Fruit fly (Drosophila melanogaster) whole organism, embryonic: Measurements from ENCODE around the gene ast.

Source experiments
- ATbp ChIP-seq: fragments of 200-800 bp; sonication (Bioruptor generic); optimal IDR thresholded peaks from 2 replicates; lab custom pipeline; 2017; ENCODE audit warnings: missing biosample characterization, mild to moderate bottlenecking, missing genetic modification characterization, missing genetic modification reagents
- Ada2b ChIP-seq: fragments of 200-800 bp; sonication (Bioruptor generic); IDR thresholded peaks from 2 replicates; pipeline ENCODE4 v1.3.6; 2022; ENCODE audit warnings: missing biosample characterization, missing genetic modification characterization
- Adf1 ChIP-seq: fragments of 200-800 bp; sonication (Bioruptor generic); IDR thresholded peaks from 2 replicates; pipeline ENCODE4 v1.3.6; 2022; ENCODE audit warnings: missing biosample characterization, missing genetic modification characterization
- Atf-2 ChIP-seq: fragments of 200-800 bp; sonication (Bioruptor generic); optimal IDR thresholded peaks from 2 replicates; lab custom pipeline; 2016; ENCODE audit warnings: missing biosample characterization, missing genetic modification characterization
- CG10543 ChIP-seq: fragments of 200-800 bp; sonication (Bioruptor generic); optimal IDR thresholded peaks from 3 replicates; lab custom pipeline; 2017; ENCODE audit warnings: missing biosample characterization, mild to moderate bottlenecking, missing genetic modification characterization, moderate library complexity
- CG11456 ChIP-seq: fragments of 200-800 bp; sonication (Bioruptor generic); IDR thresholded peaks from 3 replicates; pipeline ENCODE4 v1.3.6; 2022; ENCODE audit warnings: missing biosample characterization, missing genetic modification characterization
- CG12236 ChIP-seq: fragments of 200-800 bp; sonication (Bioruptor generic); optimal IDR thresholded peaks from 2 replicates; lab custom pipeline; 2016; ENCODE audit warnings: missing biosample characterization, missing genetic modification characterization
- CG1233 ChIP-seq: fragments of 200-800 bp; sonication (Bioruptor generic); optimal IDR thresholded peaks from 4 replicates; lab custom pipeline; 2018; ENCODE audit warnings: missing biosample characterization, mild to moderate bottlenecking, missing genetic modification characterization
- CG13287 ChIP-seq: fragments of 200-800 bp; sonication (Bioruptor generic); IDR thresholded peaks from 2 replicates; pipeline ENCODE4 v1.3.6; 2022; ENCODE audit warnings: missing biosample characterization, missing genetic modification characterization; ENCODE audit not compliant: partially characterized antibody
- CG14710 ChIP-seq: fragments of 200-800 bp; sonication (Bioruptor generic); optimal IDR thresholded peaks from 3 replicates; lab custom pipeline; 2019; ENCODE audit warnings: missing biosample characterization, mild to moderate bottlenecking, missing genetic modification characterization, moderate library complexity
- CG16813 ChIP-seq: fragments of 200-800 bp; sonication (Bioruptor generic); IDR thresholded peaks from 3 replicates; pipeline ENCODE4 v1.3.6; 2022; ENCODE audit warnings: missing biosample characterization, missing genetic modification characterization; ENCODE audit not compliant: partially characterized antibody
- CG16863 ChIP-seq: fragments of 200-800 bp; sonication (Bioruptor generic); optimal IDR thresholded peaks from 3 replicates; lab custom pipeline; 2016; ENCODE audit warnings: missing biosample characterization, missing genetic modification characterization
- CG30403 ChIP-seq: fragments of 200-800 bp; sonication (Bioruptor generic); optimal IDR thresholded peaks from 3 replicates; lab custom pipeline; 2016; ENCODE audit warnings: missing biosample characterization, missing genetic modification characterization
- CG32532 ChIP-seq: fragments of 200-800 bp; sonication (Bioruptor generic); IDR thresholded peaks from 2 replicates; pipeline ENCODE4 v1.3.6; 2022; ENCODE audit warnings: missing biosample characterization, missing genetic modification characterization
- CG3995 ChIP-seq: fragments of 200-800 bp; sonication (Bioruptor generic); optimal IDR thresholded peaks from 3 replicates; lab custom pipeline; 2016; ENCODE audit warnings: missing biosample characterization, missing genetic modification characterization
- CG42726 ChIP-seq: fragments of 200-800 bp; sonication (Bioruptor generic); IDR thresholded peaks from 2 replicates; pipeline ENCODE4 v1.3.6; 2022; ENCODE audit warnings: missing biosample characterization, missing genetic modification characterization; ENCODE audit not compliant: partially characterized antibody
- CG6175 ChIP-seq: fragments of 200-800 bp; sonication (Bioruptor generic); IDR thresholded peaks from 3 replicates; pipeline ENCODE4 v1.3.6; 2022; ENCODE audit warnings: missing biosample characterization, missing genetic modification characterization
- CG6813 ChIP-seq: fragments of 200-800 bp; sonication (Bioruptor generic); optimal IDR thresholded peaks from 2 replicates; lab custom pipeline; 2017; ENCODE audit warnings: missing biosample characterization, missing genetic modification characterization, mild to moderate bottlenecking, moderate library complexity, missing genetic modification reagents
- CG8359 ChIP-seq: fragments of 200-800 bp; sonication (Bioruptor generic); optimal IDR thresholded peaks from 2 replicates; lab custom pipeline; 2017; ENCODE audit warnings: missing biosample characterization, mild to moderate bottlenecking, missing genetic modification characterization, borderline replicate concordance
- CG9932 ChIP-seq: fragments of 200-800 bp; sonication (Bioruptor generic); IDR thresholded peaks from 2 replicates; pipeline ENCODE4 v1.3.6; 2022; ENCODE audit warnings: missing biosample characterization, missing genetic modification characterization
- CTCF ChIP-seq: fragments of 200-800 bp; sonication (Bioruptor generic); optimal IDR thresholded peaks from 2 replicates; lab custom pipeline; 2017; ENCODE audit warnings: missing biosample characterization, mild to moderate bottlenecking, missing genetic modification characterization, moderate library complexity
- Deaf1 ChIP-seq: fragments of 200-800 bp; optimal IDR thresholded peaks from 3 replicates; lab custom pipeline; 2019; ENCODE audit warnings: missing biosample characterization, mild to moderate bottlenecking, missing genetic modification characterization, moderate library complexity
- Dll ChIP-seq: fragments of 200-800 bp; sonication (Bioruptor generic); IDR thresholded peaks from 4 replicates; pipeline ENCODE4 v1.3.6; 2022; ENCODE audit warnings: missing biosample characterization, missing genetic modification characterization; ENCODE audit not compliant: partially characterized antibody
- Fer1 ChIP-seq: fragments of 200-800 bp; sonication (Bioruptor generic); optimal IDR thresholded peaks from 2 replicates; lab custom pipeline; 2017; ENCODE audit warnings: missing biosample characterization, mild to moderate bottlenecking, missing genetic modification characterization
- HLH4C ChIP-seq: fragments of 200-800 bp; sonication (Bioruptor generic); IDR thresholded peaks from 3 replicates; pipeline ENCODE4 v1.3.6; 2022; ENCODE audit warnings: missing biosample characterization, missing genetic modification characterization; ENCODE audit not compliant: partially characterized antibody
- Hr51 ChIP-seq, 2 experiments: fragments of 200-800 bp; sonication (Bioruptor generic); optimal IDR thresholded peaks; 2 replicates in 1 of 2; 3 replicates in 1 of 2; lab custom pipeline; 2016 to 2018; ENCODE audit warnings: missing biosample characterization in 2 of 2, missing genetic modification characterization in 2 of 2, mild to moderate bottlenecking in 1 of 2, moderate library complexity in 1 of 2
- Hsf ChIP-seq: fragments of 200-800 bp; sonication (Bioruptor generic); optimal IDR thresholded peaks from 3 replicates; lab custom pipeline; 2016; ENCODE audit warnings: missing biosample characterization, missing genetic modification characterization
- Med ChIP-seq: fragments of 200-800 bp; sonication (Bioruptor generic); peaks from one replicate; lab custom pipeline; 2016; ENCODE audit warnings: missing biosample characterization, missing genetic modification characterization, mild to moderate bottlenecking, inconsistent platforms, moderate library complexity
- Nf-YC ChIP-seq: fragments of 200-800 bp; optimal IDR thresholded peaks from 3 replicates; lab custom pipeline; 2019; ENCODE audit warnings: missing biosample characterization, mild to moderate bottlenecking, missing genetic modification characterization, moderate library complexity
- Poxn ChIP-seq: fragments of 200-800 bp; sonication (Bioruptor generic); IDR thresholded peaks from 2 replicates; pipeline ENCODE4 v1.3.6; 2022; ENCODE audit warnings: missing biosample characterization, missing genetic modification characterization
- Rfx ChIP-seq: fragments of 200-800 bp; sonication (Bioruptor generic); IDR thresholded peaks from 2 replicates; pipeline ENCODE4 v1.3.6; 2022; ENCODE audit warnings: missing biosample characterization, missing genetic modification characterization
- ato ChIP-seq: fragments of 200-800 bp; sonication (Bioruptor generic); IDR thresholded peaks from 2 replicates; pipeline ENCODE4 v1.3.6; 2022; ENCODE audit warnings: missing biosample characterization, missing genetic modification characterization; ENCODE audit not compliant: partially characterized antibody
- az2 ChIP-seq: fragments of 200-800 bp; sonication (Bioruptor generic); optimal IDR thresholded peaks from 3 replicates; lab custom pipeline; 2016; ENCODE audit warnings: missing biosample characterization, missing genetic modification characterization
- br ChIP-seq: fragments of >200 bp; optimal IDR thresholded peaks from 2 replicates; lab custom pipeline; 2017
- cad ChIP-seq: fragments of >200 bp; optimal IDR thresholded peaks from 2 replicates; lab custom pipeline; 2017; ENCODE audit warnings: missing biosample characterization, missing genetic modification characterization
- ci ChIP-seq: fragments of 200-800 bp; sonication (Bioruptor generic); IDR thresholded peaks from 3 replicates; pipeline ENCODE4 v1.3.6; 2022; ENCODE audit warnings: missing biosample characterization, missing genetic modification characterization
- eyg ChIP-seq: fragments of 200-800 bp; sonication (Bioruptor generic); optimal IDR thresholded peaks from 3 replicates; lab custom pipeline; 2016; ENCODE audit warnings: missing biosample characterization, missing genetic modification characterization
- fd64A ChIP-seq: fragments of 200-800 bp; sonication (Bioruptor generic); optimal IDR thresholded peaks from 3 replicates; lab custom pipeline; 2018; ENCODE audit warnings: missing biosample characterization, mild to moderate bottlenecking, missing genetic modification characterization
- gfzf ChIP-seq: fragments of 200-800 bp; sonication (Bioruptor generic); optimal IDR thresholded peaks from 2 replicates; lab custom pipeline; 2016; ENCODE audit warnings: missing biosample characterization, mild to moderate bottlenecking, missing genetic modification characterization, moderate library complexity
- oc ChIP-seq: fragments of 200-800 bp; sonication (Bioruptor generic); optimal IDR thresholded peaks from 2 replicates; lab custom pipeline; 2018; ENCODE audit warnings: missing biosample characterization, mild to moderate bottlenecking, missing genetic modification characterization, moderate library complexity
- repo ChIP-seq: fragments of 200-800 bp; sonication (Bioruptor generic); optimal IDR thresholded peaks from 2 replicates; lab custom pipeline; 2016; ENCODE audit warnings: missing biosample characterization, missing genetic modification characterization
- run ChIP-seq: fragments of 200-800 bp; sonication (Bioruptor generic); optimal IDR thresholded peaks from 3 replicates; lab custom pipeline; 2018; ENCODE audit warnings: missing biosample characterization, mild to moderate bottlenecking, missing genetic modification characterization
- sens-2 ChIP-seq: fragments of 200-800 bp; sonication (Bioruptor generic); IDR thresholded peaks from 2 replicates; pipeline ENCODE4 v1.3.6; 2022; ENCODE audit warnings: missing biosample characterization, missing genetic modification characterization
- sna ChIP-seq: fragments of 200-800 bp; sonication (Bioruptor generic); IDR thresholded peaks from 2 replicates; pipeline ENCODE4 v1.3.6; 2022; ENCODE audit warnings: missing biosample characterization, missing genetic modification characterization; ENCODE audit not compliant: partially characterized antibody
- so ChIP-seq: fragments of 200-800 bp; sonication (Bioruptor generic); IDR thresholded peaks from 3 replicates; pipeline ENCODE4 v1.3.6; 2022; ENCODE audit warnings: missing biosample characterization, missing genetic modification characterization
- sob ChIP-seq: fragments of 200-800 bp; sonication (Bioruptor generic); IDR thresholded peaks from 2 replicates; pipeline ENCODE4 v1.3.6; 2022; ENCODE audit warnings: missing biosample characterization, missing genetic modification characterization
- trem ChIP-seq: fragments of 200-800 bp; optimal IDR thresholded peaks from 3 replicates; lab custom pipeline; 2019; ENCODE audit warnings: missing biosample characterization, mild to moderate bottlenecking, missing genetic modification characterization, moderate library complexity
- unc-4 ChIP-seq: fragments of 200-800 bp; sonication (Bioruptor generic); IDR thresholded peaks from 2 replicates; pipeline ENCODE4 v1.3.6; 2022; ENCODE audit warnings: missing biosample characterization, missing genetic modification characterization; ENCODE audit not compliant: partially characterized antibody
- z ChIP-seq: fragments of 200-800 bp; sonication (Bioruptor generic); IDR thresholded peaks from 3 replicates; pipeline ENCODE4 v1.3.6; 2022; ENCODE audit warnings: missing biosample characterization, missing genetic modification characterization
- zen2 ChIP-seq: fragments of 200-800 bp; sonication (Bioruptor generic); IDR thresholded peaks from 3 replicates; pipeline ENCODE4 v1.3.6; 2022; ENCODE audit warnings: missing biosample characterization, missing genetic modification characterization; ENCODE audit not compliant: partially characterized antibody

ast gene

DNA sequence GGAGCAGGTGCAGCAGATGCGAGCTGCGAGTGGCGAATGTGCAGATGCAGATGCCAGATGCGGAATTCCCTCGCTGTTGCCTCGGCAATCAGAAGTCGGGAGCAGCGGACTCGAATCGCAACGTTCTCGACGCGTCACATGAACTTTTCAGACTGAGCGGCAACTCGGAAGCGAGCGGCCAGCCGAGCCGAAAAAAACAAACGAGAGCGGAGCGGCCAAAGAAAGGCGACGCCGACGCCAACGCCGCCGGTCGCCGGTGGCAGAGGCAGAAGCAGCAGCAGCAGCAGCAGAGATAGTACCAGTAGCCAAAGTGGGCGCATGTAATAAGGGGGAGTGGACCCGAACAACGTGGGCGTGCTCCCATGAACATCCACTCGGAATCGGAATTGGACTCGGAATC, 24.6 kb downstream of the ast start, which contains the start of gene CG4629 (continued):
- peak; percentile 62; the same call in 2 of the 3 replicates for TF ChIP-seq zen2 (GFP tag; lab: Robert Waterston, UW)
- TF ChIP-seq CG32532 (GFP tag; lab: Robert Waterston, UW) = 0 out of 2 replicates have a peak, but pooled peaks have one; percentile 48
- peak; percentile 26; the same call in 1 of the 2 replicates for TF ChIP-seq ato (GFP tag; lab: Robert Waterston, UW)
- peak; percentile 100 for TF ChIP-seq Adf1
- no peak for TF ChIP-seq CG42726 (GFP tag; lab: Robert Waterston, UW)
- TF ChIP-seq CG3995 (GFP tag; lab: Kevin White, UChicago) = no peak
- peak; percentile 25 for TF ChIP-seq CG9932 (GFP tag; lab: Robert Waterston, UW)
- TF ChIP-seq CTCF (GFP tag; lab: Kevin White, UChicago) = no peak
- TF ChIP-seq Rfx = peak; percentile 39; the same call in 1 of the 2 replicates
- TF ChIP-seq CG13287 (GFP tag; lab: Robert Waterston, UW) = peak; percentile 57
- TF ChIP-seq CG10543 (GFP tag; lab: Kevin White, UChicago) = peak; percentile 2
- TF ChIP-seq unc-4 (GFP tag; lab: Robert Waterston, UW) = 0 out of 2 replicates have a peak, but pooled peaks have one; percentile 22
- no peak for TF ChIP-seq gfzf (GFP tag; lab: Kevin White, UChicago)
- peak; percentile 49; the same call in 2 of the 3 replicates for TF ChIP-seq CG6175 (GFP tag; lab: Robert Waterston, UW)
- peak; percentile 19; the same call in 1 of the 4 replicates for TF ChIP-seq Dll (GFP tag; lab: Robert Waterston, UW)
- 0 out of 3 replicates have a peak, but pooled peaks have one; percentile 43 for TF ChIP-seq CG11456
- TF ChIP-seq Deaf1 (tag; lab: Kevin White, UChicago) = peak; percentile 96
- peak; percentile 52; the same call in 2 of the 3 replicates for TF ChIP-seq ci (GFP tag; lab: Robert Waterston, UW)
- no peak for TF ChIP-seq az2
- TF ChIP-seq HLH4C = peak; percentile 49; the same call in 1 of the 3 replicates
- TF ChIP-seq z = peak; percentile 96
- TF ChIP-seq CG14710 (tag; lab: Kevin White, UChicago) = no peak
- TF ChIP-seq sob = 0 out of 2 replicates have a peak, but pooled peaks have one; percentile 15
- peak; percentile 55; the same call in 1 of the 2 replicates for TF ChIP-seq sna (GFP tag; lab: Robert Waterston, UW)
- TF ChIP-seq Fer1 (GFP tag; lab: Kevin White, UChicago) = peak; percentile 14
- no peak for TF ChIP-seq Hsf (GFP tag; lab: Kevin White, UChicago)
- TF ChIP-seq CG16863 (GFP tag; lab: Kevin White, UChicago) = no peak
- no peak for TF ChIP-seq fd64A (GFP tag; lab: Kevin White, UChicago)
- TF ChIP-seq Nf-YC (tag; lab: Kevin White, UChicago) = peak; percentile 38
- TF ChIP-seq CG16813 (GFP tag; lab: Robert Waterston, UW) = 0 out of 3 replicates have a peak, but pooled peaks have one; percentile 14
- TF ChIP-seq eyg = peak; percentile 21
- TF ChIP-seq Med (GFP tag; lab: Kevin White, UChicago) = peak; percentile 88
- no peak for TF ChIP-seq CG1233 (GFP tag; lab: Kevin White, UChicago)

DNA sequence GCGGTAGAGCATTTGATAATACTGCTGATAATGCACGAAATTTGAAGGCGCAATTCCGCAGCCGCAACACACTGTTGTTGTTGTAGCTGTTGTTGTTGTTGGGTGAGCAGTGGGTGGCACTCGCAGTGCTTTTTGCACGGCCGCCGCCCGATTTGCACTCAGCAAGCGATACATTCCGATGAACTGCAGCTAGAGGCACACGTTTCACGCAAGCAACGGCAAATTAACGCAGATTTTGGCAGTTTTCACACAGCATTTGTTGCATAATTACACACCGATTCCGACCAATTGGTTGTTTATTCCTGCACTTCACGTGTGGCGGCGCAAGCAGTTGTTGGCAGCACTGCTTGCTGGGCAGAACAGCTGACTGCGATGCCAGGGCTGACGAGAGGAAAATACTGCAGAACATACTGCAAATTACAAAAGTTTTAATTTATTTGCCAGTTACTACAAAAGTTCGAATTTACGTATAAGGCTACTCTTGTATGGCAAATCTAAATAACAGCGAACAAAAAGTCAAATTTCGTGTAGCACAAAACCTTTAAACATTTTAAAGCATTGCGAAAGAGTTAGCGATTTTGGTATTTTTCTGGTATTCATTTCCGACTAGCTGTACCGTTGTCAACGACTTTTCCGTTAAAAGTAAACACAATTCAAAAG, 30.4 kb downstream of the ast start, which contains the start of the genes PolrMT and CG14339:
Gene PolrMT, minus strand, starts transcription at position 345 of the 660 bp plus-strand sequence.
Gene CG14339, plus strand, starts transcription at position 512 of the 660 bp plus-strand sequence.
- TF ChIP-seq CG8359 (no peak), CG6813 (GFP tag; lab: Kevin White, UChicago) (no peak), cad (GFP tag; lab: Kevin White, UChicago) (no peak), repo (peak; percentile 41), trem (tag; lab: Kevin White, UChicago) (peak; percentile 41), Nf-YC (tag; lab: Kevin White, UChicago) (no peak), CG12236 (peak; percentile 30), br (lab: Kevin White, UChicago) (no peak), run (peak; percentile 4), Poxn (GFP tag; lab: Robert Waterston, UW) (no peak), sens-2 (GFP tag; lab: Robert Waterston, UW) (no peak; the same call in 1 of the 2 replicates), Ada2b (GFP tag; lab: Robert Waterston, UW) (no peak), oc (no peak), Hr51 (GFP tag; optimal IDR thresholded peaks at IDR 0.05; lab: Kevin White, UChicago) (no peak), ATbp (GFP tag; lab: Kevin White, UChicago) (no peak), Atf-2 (GFP tag; lab: Kevin White, UChicago) (no peak), CG30403 (GFP tag; lab: Kevin White, UChicago) (peak; percentile 58), so (GFP tag; lab: Robert Waterston, UW) (no peak)
